Fruit fly (Drosophila melanogaster) whole organism, embryonic: Measurements from ENCODE around the gene CG33268.
A peak's percentile ranks its signal among the peaks of the same experiment; 100 is the strongest.

Experiments
- Bgb ChIP-seq: fragments of 200-800 bp; sonication (Bioruptor generic); IDR thresholded peaks from 2 replicates; pipeline ENCODE4 v1.3.6; 2022; ENCODE audit warnings: missing biosample characterization, missing genetic modification characterization; ENCODE audit not compliant: partially characterized antibody
- CG10979 ChIP-seq: fragments of 200-800 bp; sonication (Bioruptor generic); optimal IDR thresholded peaks from 2 replicates; lab custom pipeline; 2018; ENCODE audit warnings: missing biosample characterization, mild to moderate bottlenecking, missing genetic modification characterization, moderate library complexity
- CG12769 ChIP-seq: fragments of 200-800 bp; sonication (Bioruptor generic); optimal IDR thresholded peaks from 2 replicates; lab custom pipeline; 2019; ENCODE audit warnings: missing biosample characterization, mild to moderate bottlenecking, missing genetic modification characterization, moderate library complexity
- CG13894 ChIP-seq: fragments of 200-800 bp; sonication (Bioruptor generic); optimal IDR thresholded peaks from 3 replicates; lab custom pipeline; 2018; ENCODE audit warnings: missing biosample characterization, mild to moderate bottlenecking, missing genetic modification characterization, moderate library complexity
- CG14050 ChIP-seq: fragments of 200-800 bp; sonication (Bioruptor generic); IDR thresholded peaks from 3 replicates; pipeline ENCODE4 v1.3.6; 2022; ENCODE audit warnings: missing biosample characterization, missing genetic modification characterization
- CG14667 ChIP-seq: fragments of 200-800 bp; sonication (Bioruptor generic); IDR thresholded peaks from 2 replicates; pipeline ENCODE4 v1.3.6; 2022; ENCODE audit warnings: missing biosample characterization, missing genetic modification characterization
- CG14965 ChIP-seq: fragments of 200-800 bp; sonication (Bioruptor generic); optimal IDR thresholded peaks from 2 replicates; lab custom pipeline; 2016; ENCODE audit warnings: missing biosample characterization, missing genetic modification characterization, borderline replicate concordance
- CG15269 ChIP-seq: fragments of 200-800 bp; sonication (Bioruptor generic); optimal IDR thresholded peaks from 2 replicates; lab custom pipeline; 2018; ENCODE audit warnings: missing biosample characterization, mild to moderate bottlenecking, missing genetic modification characterization, moderate library complexity
- CG1602 ChIP-seq: fragments of 200-800 bp; sonication (Bioruptor generic); optimal IDR thresholded peaks from 3 replicates; lab custom pipeline; 2016; ENCODE audit warnings: missing biosample characterization, missing genetic modification characterization
- CG1603 ChIP-seq: fragments of 200-800 bp; sonication (Bioruptor generic); optimal IDR thresholded peaks from 2 replicates; lab custom pipeline; 2019; ENCODE audit warnings: missing biosample characterization, mild to moderate bottlenecking, missing genetic modification characterization, moderate library complexity
- CG16863 ChIP-seq: fragments of 200-800 bp; sonication (Bioruptor generic); optimal IDR thresholded peaks from 3 replicates; lab custom pipeline; 2016; ENCODE audit warnings: missing biosample characterization, missing genetic modification characterization
- CG2875 ChIP-seq: fragments of 200-800 bp; sonication (Bioruptor generic); optimal IDR thresholded peaks from 2 replicates; lab custom pipeline; 2017; ENCODE audit warnings: missing biosample characterization, mild to moderate bottlenecking, missing genetic modification characterization, missing genetic modification reagents
- CG2889 ChIP-seq: fragments of 200-800 bp; sonication (Bioruptor generic); IDR thresholded peaks from 3 replicates; pipeline ENCODE4 v1.3.6; 2022; ENCODE audit warnings: missing biosample characterization, missing genetic modification characterization
- CG31224 ChIP-seq: fragments of 200-800 bp; sonication (Bioruptor generic); IDR thresholded peaks from 2 replicates; pipeline ENCODE4 v1.3.6; 2022; ENCODE audit warnings: missing biosample characterization, missing genetic modification characterization
- CG32532 ChIP-seq: fragments of 200-800 bp; sonication (Bioruptor generic); IDR thresholded peaks from 2 replicates; pipeline ENCODE4 v1.3.6; 2022; ENCODE audit warnings: missing biosample characterization, missing genetic modification characterization
- CG32767 ChIP-seq: fragments of 200-800 bp; sonication (Bioruptor generic); IDR thresholded peaks from 2 replicates; pipeline ENCODE4 v1.3.6; 2022; ENCODE audit warnings: missing biosample characterization, missing genetic modification characterization
- CG3847 ChIP-seq: fragments of 200-800 bp; sonication (Bioruptor generic); IDR thresholded peaks from 2 replicates; pipeline ENCODE4 v1.3.6; 2022; ENCODE audit warnings: missing biosample characterization, missing genetic modification characterization
- CG4360 ChIP-seq: fragments of 200-800 bp; sonication (Bioruptor generic); IDR thresholded peaks from 2 replicates; pipeline ENCODE4 v1.3.6; 2022; ENCODE audit warnings: missing biosample characterization, missing genetic modification characterization
- CG4424 ChIP-seq: fragments of 200-800 bp; sonication (Bioruptor generic); optimal IDR thresholded peaks from 3 replicates; lab custom pipeline; 2016; ENCODE audit warnings: missing biosample characterization, missing genetic modification characterization
- CG5180 ChIP-seq: fragments of 200-800 bp; sonication (Bioruptor generic); optimal IDR thresholded peaks from 3 replicates; lab custom pipeline; 2017; ENCODE audit warnings: missing biosample characterization, missing genetic modification characterization, mild to moderate bottlenecking, moderate library complexity, missing genetic modification reagents
- CG6813 ChIP-seq: fragments of 200-800 bp; sonication (Bioruptor generic); optimal IDR thresholded peaks from 2 replicates; lab custom pipeline; 2017; ENCODE audit warnings: missing biosample characterization, missing genetic modification characterization, mild to moderate bottlenecking, moderate library complexity, missing genetic modification reagents
- CG7928 ChIP-seq: fragments of 200-800 bp; sonication (Bioruptor generic); optimal IDR thresholded peaks from 2 replicates; lab custom pipeline; 2017; ENCODE audit warnings: missing biosample characterization, mild to moderate bottlenecking, missing genetic modification characterization
- CG8290 ChIP-seq, 3 experiments: fragments of 200-800 bp; sonication (Bioruptor generic); optimal IDR thresholded peaks; 2 replicates each; lab custom pipeline; 2016 to 2019; ENCODE audit warnings: missing biosample characterization in 3 of 3, missing genetic modification characterization in 3 of 3, mild to moderate bottlenecking in 2 of 3, moderate library complexity in 1 of 3
- CG8359 ChIP-seq: fragments of 200-800 bp; sonication (Bioruptor generic); optimal IDR thresholded peaks from 2 replicates; lab custom pipeline; 2017; ENCODE audit warnings: missing biosample characterization, mild to moderate bottlenecking, missing genetic modification characterization, borderline replicate concordance
- Dll ChIP-seq: fragments of 200-800 bp; sonication (Bioruptor generic); IDR thresholded peaks from 4 replicates; pipeline ENCODE4 v1.3.6; 2022; ENCODE audit warnings: missing biosample characterization, missing genetic modification characterization; ENCODE audit not compliant: partially characterized antibody
- HLH3B ChIP-seq: fragments of 200-800 bp; sonication (Bioruptor generic); IDR thresholded peaks from 2 replicates; pipeline ENCODE4 v1.3.6; 2022; ENCODE audit warnings: missing biosample characterization, missing genetic modification characterization
- Hmx ChIP-seq: fragments of 200-800 bp; sonication (Bioruptor generic); optimal IDR thresholded peaks from 2 replicates; lab custom pipeline; 2016; ENCODE audit warnings: missing biosample characterization, missing genetic modification characterization
- MTF-1 ChIP-seq: fragments of 200-800 bp; sonication (Bioruptor generic); optimal IDR thresholded peaks from 2 replicates; lab custom pipeline; 2018; ENCODE audit warnings: missing biosample characterization, mild to moderate bottlenecking, missing genetic modification characterization, borderline replicate concordance
- Mrtf ChIP-seq: fragments of 200-800 bp; sonication (Bioruptor generic); IDR thresholded peaks from 3 replicates; pipeline ENCODE4 v1.3.6; 2022; ENCODE audit warnings: missing biosample characterization, missing genetic modification characterization
- NFAT ChIP-seq: fragments of 200-800 bp; sonication (Bioruptor generic); IDR thresholded peaks from 2 replicates; pipeline ENCODE4 v1.3.6; 2022; ENCODE audit warnings: missing biosample characterization, missing genetic modification characterization
- NfI ChIP-seq: fragments of 200-800 bp; sonication (Bioruptor generic); optimal IDR thresholded peaks from 3 replicates; lab custom pipeline; 2018; ENCODE audit warnings: missing biosample characterization, mild to moderate bottlenecking, missing genetic modification characterization, moderate library complexity
- Sin3A ChIP-seq: fragments of >200 bp; optimal IDR thresholded peaks from 2 replicates; lab custom pipeline; 2018
- Spps ChIP-seq: fragments of 200-800 bp; sonication (Bioruptor generic); optimal IDR thresholded peaks from 2 replicates; lab custom pipeline; 2018; ENCODE audit warnings: missing biosample characterization, mild to moderate bottlenecking, missing genetic modification characterization
- Usf ChIP-seq: fragments of 200-800 bp; sonication (Bioruptor generic); optimal IDR thresholded peaks from 2 replicates; lab custom pipeline; 2017; ENCODE audit warnings: missing genotype, missing biosample characterization, missing genetic modification characterization
- Xrp1 ChIP-seq: fragments of 200-800 bp; sonication (Bioruptor generic); IDR thresholded peaks from 2 replicates; pipeline ENCODE4 v1.3.6; 2022; ENCODE audit warnings: missing biosample characterization, missing genetic modification characterization
- az2 ChIP-seq: fragments of 200-800 bp; sonication (Bioruptor generic); optimal IDR thresholded peaks from 3 replicates; lab custom pipeline; 2016; ENCODE audit warnings: missing biosample characterization, missing genetic modification characterization
- bbx ChIP-seq: fragments of 200-800 bp; sonication (Bioruptor generic); IDR thresholded peaks from 2 replicates; pipeline ENCODE4 v1.3.6; 2022; ENCODE audit warnings: missing biosample characterization, missing genetic modification characterization; ENCODE audit not compliant: partially characterized antibody
- gsb-n ChIP-seq: fragments of 200-800 bp; sonication (Bioruptor generic); optimal IDR thresholded peaks from 3 replicates; lab custom pipeline; 2018; ENCODE audit warnings: missing biosample characterization, mild to moderate bottlenecking, missing genetic modification characterization
- her ChIP-seq: fragments of 200-800 bp; sonication (Bioruptor generic); optimal IDR thresholded peaks from 2 replicates; lab custom pipeline; 2016; ENCODE audit warnings: missing biosample characterization, missing genetic modification characterization
- kni ChIP-seq: fragments of 200-800 bp; sonication (Bioruptor generic); optimal IDR thresholded peaks from 3 replicates; lab custom pipeline; 2017; ENCODE audit warnings: mild to moderate bottlenecking, missing biosample characterization, missing genetic modification reagents, missing genetic modification characterization
- nmo ChIP-seq: fragments of 200-800 bp; sonication (Bioruptor generic); optimal IDR thresholded peaks from 2 replicates; lab custom pipeline; 2018; ENCODE audit warnings: missing biosample characterization, mild to moderate bottlenecking, missing genetic modification characterization, moderate library complexity
- prd ChIP-seq, 3 experiments: fragments of >200 bp in 2 of 3; fragments of 200-800 bp in 1 of 3; sonication (Bioruptor generic) in 1 of 3; optimal IDR thresholded peaks in 2 of 3; IDR thresholded peaks in 1 of 3; 2 replicates in 2 of 3; 3 replicates in 1 of 3; pipeline versions ENCODE4 v1.3.6 to Lab custom; 2017 to 2022; ENCODE audit warnings: missing biosample characterization in 1 of 3, missing genetic modification characterization in 1 of 3
- pros ChIP-seq: fragments of 200-800 bp; sonication (Bioruptor generic); optimal IDR thresholded peaks from 3 replicates; lab custom pipeline; 2019; ENCODE audit warnings: missing biosample characterization, mild to moderate bottlenecking, missing genetic modification characterization, moderate library complexity
- rib ChIP-seq: fragments of 200-800 bp; sonication (Bioruptor generic); IDR thresholded peaks from 2 replicates; pipeline ENCODE4 v1.3.6; 2022; ENCODE audit warnings: missing biosample characterization, missing genetic modification characterization
- schlank ChIP-seq: fragments of 200-800 bp; sonication (Bioruptor generic); optimal IDR thresholded peaks from 2 replicates; lab custom pipeline; 2018; ENCODE audit warnings: missing biosample characterization, mild to moderate bottlenecking, missing genetic modification characterization
- sob ChIP-seq: fragments of 200-800 bp; sonication (Bioruptor generic); IDR thresholded peaks from 2 replicates; pipeline ENCODE4 v1.3.6; 2022; ENCODE audit warnings: missing biosample characterization, missing genetic modification characterization
- tgo ChIP-seq: fragments of 200-800 bp; sonication (Bioruptor generic); IDR thresholded peaks from 3 replicates; pipeline ENCODE4 v1.3.6; 2022; ENCODE audit warnings: missing biosample characterization, missing genetic modification characterization
- tio ChIP-seq: fragments of 200-800 bp; sonication (Bioruptor generic); optimal IDR thresholded peaks from 2 replicates; lab custom pipeline; 2017; ENCODE audit warnings: missing biosample characterization, missing genetic modification characterization, inconsistent platforms
- usp ChIP-seq: fragments of >200 bp; optimal IDR thresholded peaks from 2 replicates; lab custom pipeline; 2017; ENCODE audit warnings: missing biosample characterization, missing genetic modification characterization

CG33268 gene

DNA sequence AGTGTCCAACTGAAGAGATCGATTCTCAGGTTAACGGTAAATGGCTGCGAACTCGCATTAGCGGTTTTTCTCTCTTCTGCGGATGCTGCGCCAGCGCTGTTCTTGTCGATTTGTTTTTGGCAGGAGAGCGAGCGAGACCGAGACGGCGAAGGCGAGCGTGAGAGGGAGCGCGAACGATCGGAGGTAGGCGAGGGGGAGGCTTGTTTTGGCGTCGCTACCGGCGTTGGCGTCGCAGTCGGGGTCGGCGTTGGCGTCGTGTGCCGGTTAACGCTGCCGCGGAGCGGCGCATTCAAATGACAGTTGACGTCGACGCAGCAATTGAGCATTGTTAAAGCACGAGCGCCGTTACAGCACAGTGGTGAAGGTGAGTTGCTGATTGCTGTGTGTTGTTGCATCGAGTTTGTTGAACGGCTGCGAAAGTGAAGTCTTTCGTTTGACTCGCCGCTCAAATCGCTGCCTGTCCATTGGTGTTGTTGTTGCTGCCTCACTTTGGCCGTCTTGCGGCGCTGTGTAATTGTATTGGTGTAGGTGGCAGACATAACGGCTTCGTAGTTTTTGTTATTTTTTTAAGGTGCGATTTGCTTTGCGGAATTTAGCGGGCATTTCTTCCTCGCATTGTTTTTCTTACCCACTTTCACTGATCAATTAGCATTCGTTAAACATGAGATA lies 4.1 kb downstream of the CG33268 start (continued):
- no peak for TF ChIP-seq prd (optimal IDR thresholded peaks at IDR 0.05; lab: Kevin White, UChicago)
- TF ChIP-seq prd (GFP tag; IDR thresholded peaks at IDR 0.05; lab: Robert Waterston, UW), result no peak
- TF ChIP-seq CG8359 (GFP tag; lab: Kevin White, UChicago), result no peak
- no peak for TF ChIP-seq CG15269 (tag; lab: Kevin White, UChicago)
- TF ChIP-seq Dll, result peak; percentile 52; the same call in 3 of the 4 replicates
- peak; percentile 12 for TF ChIP-seq CG12769 (tag; lab: Kevin White, UChicago)
- no peak for TF ChIP-seq her (GFP tag; lab: Kevin White, UChicago)
- no peak for TF ChIP-seq MTF-1 (GFP tag; lab: Kevin White, UChicago)
- no peak for TF ChIP-seq Hmx (GFP tag; lab: Kevin White, UChicago)
- peak; percentile 20 for TF ChIP-seq CG6813 (GFP tag; lab: Kevin White, UChicago)
- TF ChIP-seq az2 (GFP tag; lab: Kevin White, UChicago), result no peak
- no peak for TF ChIP-seq CG7928 (GFP tag; lab: Kevin White, UChicago)
- TF ChIP-seq rib, result peak; percentile 69; the same call in 1 of the 2 replicates
- peak; percentile 28; the same call in 1 of the 2 replicates for TF ChIP-seq CG32532 (GFP tag; lab: Robert Waterston, UW)
- peak; percentile 88 for TF ChIP-seq CG4360
- TF ChIP-seq HLH3B, result no peak; the same call in 1 of the 2 replicates
- no peak for TF ChIP-seq CG16863 (GFP tag; lab: Kevin White, UChicago)
- no peak for TF ChIP-seq Xrp1
- TF ChIP-seq tio (GFP tag; lab: Kevin White, UChicago), result no peak
- TF ChIP-seq CG5180 (GFP tag; lab: Kevin White, UChicago), result no peak
- no peak for TF ChIP-seq CG1602 (GFP tag; lab: Kevin White, UChicago)
- TF ChIP-seq kni (GFP tag; lab: Kevin White, UChicago), result peak; percentile 69
- no peak for TF ChIP-seq Spps
- peak; percentile 30; the same call in 1 of the 2 replicates for TF ChIP-seq bbx (GFP tag; lab: Robert Waterston, UW)
- peak; percentile 37; the same call in 1 of the 2 replicates for TF ChIP-seq Bgb (GFP tag; lab: Robert Waterston, UW)
- no peak for TF ChIP-seq CG1603 (tag; lab: Kevin White, UChicago)
- TF ChIP-seq CG13894, result no peak
- TF ChIP-seq NfI (GFP tag; lab: Kevin White, UChicago), result no peak
- TF ChIP-seq CG14965 (GFP tag; lab: Kevin White, UChicago), result no peak
- TF ChIP-seq CG10979 (tag; lab: Kevin White, UChicago), result no peak
- no peak for TF ChIP-seq gsb-n (tag; lab: Kevin White, UChicago)
- TF ChIP-seq nmo, result no peak
- no peak for TF ChIP-seq Usf (GFP tag; lab: Kevin White, UChicago)
- TF ChIP-seq CG4424 (GFP tag; lab: Kevin White, UChicago), result no peak
- no peak for TF ChIP-seq CG31224 (GFP tag; lab: Robert Waterston, UW)
- peak; percentile 87 for TF ChIP-seq pros
- TF ChIP-seq CG14667 (GFP tag; lab: Robert Waterston, UW), result no peak
- no peak for TF ChIP-seq Mrtf (GFP tag; lab: Robert Waterston, UW)
- TF ChIP-seq CG8290 (GFP tag; optimal IDR thresholded peaks at IDR 0.05; lab: Kevin White, UChicago), result no peak
- no peak for TF ChIP-seq CG8290 (tag; optimal IDR thresholded peaks at IDR 0.05; lab: Kevin White, UChicago)
- no peak for TF ChIP-seq CG32767 (GFP tag; lab: Robert Waterston, UW)
- TF ChIP-seq sob, result no peak
- TF ChIP-seq NFAT (GFP tag; lab: Robert Waterston, UW), result no peak
- no peak for TF ChIP-seq CG2875 (GFP tag; lab: Kevin White, UChicago)
- no peak for TF ChIP-seq CG14050 (GFP tag; lab: Robert Waterston, UW)
- TF ChIP-seq CG2889 (GFP tag; lab: Robert Waterston, UW), result no peak
- TF ChIP-seq Sin3A (lab: Kevin White, UChicago), result no peak
- TF ChIP-seq CG3847 (GFP tag; lab: Robert Waterston, UW), result 0 out of 2 replicates have a peak, but pooled peaks have one; percentile 9
- TF ChIP-seq tgo (GFP tag; lab: Robert Waterston, UW), result no peak
- no peak for TF ChIP-seq schlank (tag; lab: Kevin White, UChicago)
- TF ChIP-seq usp (GFP tag; lab: Kevin White, UChicago), result no peak
